Fruit fly (Drosophila melanogaster) whole organism, wandering third instar larva: Measurements from ENCODE around the gene Tlk.

Source experiments
- Abd-B ChIP-seq: fragments of >200 bp; optimal IDR thresholded peaks from 2 replicates; lab custom pipeline; 2017; ENCODE audit warnings: missing biosample characterization, missing genetic modification characterization
- CG32264 ChIP-seq: fragments of 200-800 bp; sonication (Bioruptor generic); optimal IDR thresholded peaks from 2 replicates; lab custom pipeline; 2016; ENCODE audit warnings: missing biosample characterization, missing genetic modification characterization
- CG9705 ChIP-seq: fragments of 200-800 bp; sonication (Bioruptor generic); optimal IDR thresholded peaks from 2 replicates; lab custom pipeline; 2018; ENCODE audit warnings: missing biosample characterization, mild to moderate bottlenecking, missing genetic modification characterization
- CrebA ChIP-seq: fragments of 200-800 bp; sonication (Bioruptor generic); optimal IDR thresholded peaks from 2 replicates; lab custom pipeline; 2016; ENCODE audit warnings: missing biosample characterization, mild to moderate bottlenecking, missing genetic modification characterization, borderline replicate concordance
- Dfd ChIP-seq: fragments of >200 bp; optimal IDR thresholded peaks from 2 replicates; lab custom pipeline; 2017; ENCODE audit warnings: missing biosample characterization, missing genetic modification characterization
- Dif ChIP-seq: fragments of 200-275, 200-300 bp; sonication (Bioruptor generic); optimal IDR thresholded peaks from 2 replicates; lab custom pipeline; 2018; ENCODE audit warnings: missing biosample characterization, missing genetic modification characterization; ENCODE audit not compliant: partially characterized antibody
- GATAd ChIP-seq: sonication (Bioruptor generic); optimal IDR thresholded peaks from 2 replicates; lab custom pipeline; 2016; ENCODE audit warnings: missing biosample characterization, missing genetic modification characterization
- HLH106 ChIP-seq: fragments of 200-800 bp; optimal IDR thresholded peaks from 3 replicates; lab custom pipeline; 2019; ENCODE audit warnings: missing biosample characterization, mild to moderate bottlenecking, missing genetic modification characterization, moderate library complexity
- Hnf4 ChIP-seq: fragments of 200-800 bp; sonication (Bioruptor generic); optimal IDR thresholded peaks from 2 replicates; lab custom pipeline; 2016; ENCODE audit warnings: missing biosample characterization, mild to moderate bottlenecking, missing genetic modification characterization
- Hr78 ChIP-seq: fragments of >200 bp; optimal IDR thresholded peaks from 2 replicates; lab custom pipeline; 2017; ENCODE audit warnings: missing biosample characterization, missing genetic modification characterization
- Hr83 ChIP-seq: fragments of 200-300 bp; sonication (Bioruptor generic); optimal IDR thresholded peaks from 2 replicates; lab custom pipeline; 2016; ENCODE audit warnings: missing biosample characterization, mild to moderate bottlenecking, missing genetic modification characterization, moderate library complexity; ENCODE audit not compliant: poor library complexity, severe bottlenecking
- Jra ChIP-seq: sonication (Bioruptor generic); optimal IDR thresholded peaks from 2 replicates; lab custom pipeline; 2016; ENCODE audit warnings: missing biosample characterization, missing genetic modification characterization
- Mio ChIP-seq: sonication (Bioruptor generic); optimal IDR thresholded peaks from 2 replicates; lab custom pipeline; 2016; ENCODE audit warnings: missing biosample characterization, missing genetic modification characterization
- Myc ChIP-seq: fragments of >200 bp; optimal IDR thresholded peaks from 2 replicates; lab custom pipeline; 2017
- N ChIP-seq: fragments of >200 bp; optimal IDR thresholded peaks from 2 replicates; lab custom pipeline; 2018; ENCODE audit warnings: missing biosample characterization, missing external identifiers, missing genetic modification characterization
- OdsH ChIP-seq: fragments of 200-800 bp; sonication (Bioruptor generic); optimal IDR thresholded peaks from 2 replicates; lab custom pipeline; 2016; ENCODE audit warnings: missing biosample characterization, mild to moderate bottlenecking, missing genetic modification characterization
- Rel ChIP-seq, 2 experiments: fragments of 200-800 bp; sonication (Bioruptor generic) in 1 of 2; optimal IDR thresholded peaks; 2 replicates in 1 of 2; 3 replicates in 1 of 2; lab custom pipeline; 2016 to 2019; ENCODE audit warnings: mild to moderate bottlenecking in 2 of 2, missing biosample characterization in 2 of 2, missing genetic modification characterization in 2 of 2, moderate library complexity in 1 of 2
- Sp1 ChIP-seq: fragments of 200-800 bp; sonication (Bioruptor generic); optimal IDR thresholded peaks from 3 replicates; lab custom pipeline; 2019; ENCODE audit warnings: missing biosample characterization, mild to moderate bottlenecking, missing genetic modification characterization, moderate library complexity
- Vsx2 ChIP-seq: fragments of 200-300, 225-300 bp; sonication (Bioruptor generic); optimal IDR thresholded peaks from 2 replicates; lab custom pipeline; 2018; ENCODE audit warnings: missing biosample characterization, missing genetic modification characterization; ENCODE audit not compliant: partially characterized antibody
- br ChIP-seq: fragments of 200-800 bp; sonication (Bioruptor generic); optimal IDR thresholded peaks from 2 replicates; lab custom pipeline; 2016; ENCODE audit warnings: missing biosample characterization, missing genetic modification characterization
- brk ChIP-seq: fragments of 200-800 bp; sonication (Bioruptor generic); optimal IDR thresholded peaks from 2 replicates; lab custom pipeline; 2016; ENCODE audit warnings: missing biosample characterization, mild to moderate bottlenecking, missing genetic modification characterization
- dl ChIP-seq, 2 experiments: fragments of 175-275, 200-275 bp in 1 of 2; fragments of 200-275 bp in 1 of 2; sonication (Bioruptor generic); optimal IDR thresholded peaks; lab custom pipeline; 2018; ENCODE audit warnings: mild to moderate bottlenecking in 2 of 2, missing biosample characterization in 2 of 2, missing genetic modification characterization in 2 of 2, moderate library complexity in 2 of 2; ENCODE audit not compliant: partially characterized antibody in 2 of 2, insufficient read depth in 1 of 2
- dmrt93B ChIP-seq: fragments of 200-800 bp; sonication (Bioruptor generic); optimal IDR thresholded peaks from 2 replicates; lab custom pipeline; 2018; ENCODE audit warnings: missing biosample characterization, mild to moderate bottlenecking, missing genetic modification characterization
- dsf ChIP-seq: sonication (Bioruptor generic); optimal IDR thresholded peaks from 2 replicates; lab custom pipeline; 2016; ENCODE audit warnings: missing biosample characterization, missing genetic modification characterization, borderline replicate concordance
- ey ChIP-seq: fragments of 200-800 bp; sonication (Bioruptor generic); optimal IDR thresholded peaks from 2 replicates; lab custom pipeline; 2016; ENCODE audit warnings: missing biosample characterization, missing genetic modification characterization
- foxo ChIP-seq, 2 experiments: fragments of 200-800 bp; sonication (Bioruptor generic); optimal IDR thresholded peaks; 2 replicates in 1 of 2; 3 replicates in 1 of 2; lab custom pipeline; 2016 to 2017; ENCODE audit warnings: missing biosample characterization in 2 of 2, missing genetic modification characterization in 2 of 2
- fru ChIP-seq: fragments of 200-800 bp; sonication (Bioruptor generic); optimal IDR thresholded peaks from 3 replicates; lab custom pipeline; 2016; ENCODE audit warnings: missing biosample characterization, mild to moderate bottlenecking, missing genetic modification characterization
- h ChIP-seq: fragments of 200-800 bp; sonication (Bioruptor generic); optimal IDR thresholded peaks from 3 replicates; lab custom pipeline; 2016; ENCODE audit warnings: missing biosample characterization, mild to moderate bottlenecking, missing genetic modification characterization
- jim ChIP-seq: fragments of 175-275, 200-325 bp; sonication (Bioruptor generic); optimal IDR thresholded peaks from 2 replicates; lab custom pipeline; 2016; ENCODE audit warnings: missing biosample characterization, mild to moderate bottlenecking, missing genetic modification characterization
- lola ChIP-seq: fragments of >200 bp; optimal IDR thresholded peaks from 2 replicates; lab custom pipeline; 2017; ENCODE audit warnings: missing biosample characterization, missing genetic modification characterization
- pan ChIP-seq: fragments of >200 bp; optimal IDR thresholded peaks from 2 replicates; lab custom pipeline; 2017
- psq ChIP-seq: fragments of 200-800 bp; sonication (Bioruptor generic); optimal IDR thresholded peaks from 3 replicates; lab custom pipeline; 2017; ENCODE audit warnings: missing biosample characterization, mild to moderate bottlenecking, missing genetic modification characterization, moderate library complexity
- rgr ChIP-seq: fragments of 200-800 bp; sonication (Bioruptor generic); optimal IDR thresholded peaks from 3 replicates; lab custom pipeline; 2016; ENCODE audit warnings: missing biosample characterization, mild to moderate bottlenecking, missing genetic modification characterization
- sage ChIP-seq: fragments of 200-800 bp; sonication (Bioruptor generic); optimal IDR thresholded peaks from 2 replicates; lab custom pipeline; 2016; ENCODE audit warnings: missing biosample characterization, mild to moderate bottlenecking, missing genetic modification characterization
- sv ChIP-seq: fragments of 200-800 bp; sonication (Bioruptor generic); optimal IDR thresholded peaks from 3 replicates; lab custom pipeline; 2016; ENCODE audit warnings: missing biosample characterization, missing genetic modification characterization
- tai ChIP-seq: sonication (Bioruptor generic); optimal IDR thresholded peaks from 2 replicates; lab custom pipeline; 2016; ENCODE audit warnings: missing biosample characterization, missing genetic modification characterization
- usp ChIP-seq: fragments of >200 bp; optimal IDR thresholded peaks from 2 replicates; lab custom pipeline; 2017; ENCODE audit warnings: missing biosample characterization, missing genetic modification characterization
- woc ChIP-seq: sonication (Bioruptor generic); optimal IDR thresholded peaks from 2 replicates; lab custom pipeline; 2016; ENCODE audit warnings: missing biosample characterization, mild to moderate bottlenecking, missing genetic modification characterization

Gene Tlk

DNA sequence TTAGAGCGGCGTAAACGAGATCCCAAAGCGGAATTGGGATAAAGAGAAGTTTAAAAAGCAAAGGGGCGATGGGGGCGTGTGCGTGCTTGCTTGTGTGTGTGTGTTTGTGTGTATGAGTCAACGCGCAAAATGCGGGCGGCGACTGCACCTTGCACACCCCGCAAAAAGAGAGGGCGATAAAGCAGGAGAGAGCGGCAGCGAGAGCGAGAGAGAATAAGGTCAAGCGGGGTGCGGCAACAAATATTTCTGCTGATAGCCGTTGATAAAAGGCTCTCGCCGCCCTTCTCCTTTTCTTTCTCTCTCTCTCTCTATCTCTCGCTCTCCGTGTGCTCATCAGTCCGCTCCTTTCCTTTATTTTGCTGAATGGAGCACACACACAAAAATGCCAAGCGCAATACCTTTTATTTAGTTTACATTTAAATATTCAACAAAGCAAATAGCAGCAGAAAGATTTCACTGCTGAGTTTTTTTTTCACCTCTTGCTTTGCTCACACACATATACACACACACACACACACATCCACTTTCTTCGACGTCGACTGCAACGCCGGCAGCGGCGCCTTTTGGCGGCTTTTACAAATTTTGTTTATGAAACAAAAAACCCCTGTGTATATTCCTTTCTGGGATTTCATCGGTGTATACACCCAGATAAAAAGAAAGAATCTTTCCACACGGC lies 1.1 kb upstream of the Tlk start:
- TF ChIP-seq Mio (no peak), HLH106 (tag; lab: Kevin White, UChicago) (no peak), br (GFP tag; lab: Kevin White, UChicago) (peak; percentile 27), Abd-B (GFP tag; lab: Kevin White, UChicago) (no peak), pan (no peak), CG32264 (GFP tag; lab: Kevin White, UChicago) (no peak), Rel (GFP tag; optimal IDR thresholded peaks at IDR 0.05; lab: Kevin White, UChicago) (peak; percentile 21), Rel (tag; optimal IDR thresholded peaks at IDR 0.05; lab: Kevin White, UChicago) (no peak), Hr78 (GFP tag; lab: Kevin White, UChicago) (no peak), N (GFP tag; lab: Kevin White, UChicago) (no peak), CrebA (peak; percentile 32), fru (peak; percentile 2), GATAd (no peak), OdsH (peak; percentile 26), h (peak; percentile 61), dmrt93B (no peak), foxo (GFP tag; optimal IDR thresholded peaks at IDR 0.05; lab: Kevin White, UChicago) (peak in 1 of 2 experiments; percentile 4), Vsx2 (GFP tag; lab: Kevin White, UChicago) (peak; percentile 80), Dfd (GFP tag; lab: Kevin White, UChicago) (peak; percentile 4), dsf (GFP tag; lab: Kevin White, UChicago) (no peak), brk (peak; percentile 20), tai (no peak), Hr83 (peak; percentile 46), rgr (peak; percentile 2), dl (GFP tag; optimal IDR thresholded peaks at IDR 0.05; lab: Kevin White, UChicago; ENCODE audit: insufficient read depth in 1 of 2, partially characterized antibody in 2 of 2) (peak; percentile 91 to 92), Myc (no peak), Jra (GFP tag; lab: Kevin White, UChicago) (peak; percentile 78), Hnf4 (GFP tag; lab: Kevin White, UChicago) (peak; percentile 61), jim (GFP tag; lab: Kevin White, UChicago) (no peak), CG9705 (GFP tag; lab: Kevin White, UChicago) (no peak), Dif (GFP tag; lab: Kevin White, UChicago) (peak; percentile 93), usp (GFP tag; lab: Kevin White, UChicago) (no peak), sage (GFP tag; lab: Kevin White, UChicago) (no peak), psq (GFP tag; lab: Kevin White, UChicago) (peak; percentile 87), Sp1 (no peak), ey (GFP tag; lab: Kevin White, UChicago) (no peak), woc (GFP tag; lab: Kevin White, UChicago) (no peak)

DNA sequence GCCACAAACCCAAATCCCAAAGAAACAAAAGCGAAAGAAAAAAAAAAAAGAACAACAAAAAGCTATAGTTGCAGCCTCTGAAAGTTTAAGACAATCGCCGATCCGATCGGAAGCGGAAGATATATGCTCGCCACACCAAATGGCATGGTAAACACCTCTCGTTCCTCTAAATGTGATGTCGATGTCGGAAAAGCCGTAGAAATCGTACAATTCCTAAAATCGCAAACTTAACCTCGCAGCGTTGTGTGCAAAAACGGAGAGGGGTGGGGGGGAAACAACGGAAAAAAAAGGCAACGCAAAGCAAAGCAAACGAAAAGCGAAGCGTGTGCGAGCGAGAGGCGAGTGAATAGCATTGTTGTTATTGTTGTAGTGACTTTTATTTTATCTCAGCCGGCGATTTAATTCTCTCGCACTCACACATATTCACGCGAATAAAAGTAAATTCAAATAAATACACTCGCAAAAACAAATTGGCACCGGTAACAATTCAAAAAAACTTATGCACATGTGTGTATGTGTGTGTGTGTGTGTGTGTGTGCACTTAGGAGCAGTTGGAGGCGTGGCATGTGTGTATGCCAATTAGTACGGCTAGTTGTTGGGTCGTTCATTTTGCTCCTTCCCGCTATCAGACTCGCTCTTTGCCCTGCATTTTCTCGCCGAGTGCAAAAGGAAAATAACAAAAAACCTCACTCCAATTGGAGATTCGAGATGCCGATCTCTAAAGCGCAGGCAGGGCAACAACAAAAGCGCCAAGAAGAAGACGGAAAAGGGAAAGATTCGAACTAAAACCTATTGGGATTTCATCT lies 572 bp downstream of the Tlk start:
- TF ChIP-seq psq (GFP tag; lab: Kevin White, UChicago) (peak; percentile 85), jim (GFP tag; lab: Kevin White, UChicago) (peak; percentile 96), CG9705 (GFP tag; lab: Kevin White, UChicago) (no peak), N (GFP tag; lab: Kevin White, UChicago) (no peak), usp (GFP tag; lab: Kevin White, UChicago) (no peak), pan (no peak), Vsx2 (GFP tag; lab: Kevin White, UChicago) (no peak), foxo (GFP tag; optimal IDR thresholded peaks at IDR 0.05; lab: Kevin White, UChicago) (peak in 1 of 2 experiments; percentile 52), dl (GFP tag; optimal IDR thresholded peaks at IDR 0.05; lab: Kevin White, UChicago; ENCODE audit: insufficient read depth in 1 of 2, partially characterized antibody in 2 of 2) (no peak), brk (no peak), tai (no peak), fru (peak; percentile 28), Mio (no peak), Sp1 (peak; percentile 58), sv (no peak), br (GFP tag; lab: Kevin White, UChicago) (peak; percentile 17), h (peak; percentile 21), CrebA (no peak), Myc (no peak), dmrt93B (no peak), rgr (no peak), woc (GFP tag; lab: Kevin White, UChicago) (peak; percentile 42), OdsH (peak; percentile 45), Hr83 (no peak), Hnf4 (GFP tag; lab: Kevin White, UChicago) (peak; percentile 49), dsf (GFP tag; lab: Kevin White, UChicago) (no peak), Dif (GFP tag; lab: Kevin White, UChicago) (no peak), Hr78 (GFP tag; lab: Kevin White, UChicago) (no peak), Abd-B (GFP tag; lab: Kevin White, UChicago) (no peak), sage (GFP tag; lab: Kevin White, UChicago) (no peak), CG32264 (GFP tag; lab: Kevin White, UChicago) (no peak), Jra (GFP tag; lab: Kevin White, UChicago) (no peak), lola (GFP tag; lab: Kevin White, UChicago) (no peak), GATAd (no peak), ey (GFP tag; lab: Kevin White, UChicago) (peak; percentile 7), HLH106 (tag; lab: Kevin White, UChicago) (no peak), Rel (GFP tag; optimal IDR thresholded peaks at IDR 0.05; lab: Kevin White, UChicago) (no peak), Rel (tag; optimal IDR thresholded peaks at IDR 0.05; lab: Kevin White, UChicago) (no peak), Dfd (GFP tag; lab: Kevin White, UChicago) (peak; percentile 75)
